Fruit fly (Drosophila melanogaster) whole organism, adult: ENCODE measurements around the gene Tmf.

ENCODE experiments used
- CG11617 ChIP-seq: fragments of 200-800 bp; sonication (Bioruptor generic); optimal IDR thresholded peaks from 2 replicates; lab custom pipeline; 2017; ENCODE audit warnings: mild to moderate bottlenecking, missing biosample characterization, missing genetic modification reagents, missing genetic modification characterization
- CG14711 ChIP-seq: fragments of 200-800 bp; sonication (Bioruptor generic); optimal IDR thresholded peaks from 2 replicates; lab custom pipeline; 2018; ENCODE audit warnings: missing biosample characterization, mild to moderate bottlenecking, missing genetic modification characterization, moderate library complexity
- CG1620 ChIP-seq: fragments of 200-800 bp; sonication (Bioruptor generic); optimal IDR thresholded peaks from 2 replicates; lab custom pipeline; 2016; ENCODE audit warnings: missing biosample characterization, missing genetic modification characterization
- CG33017 ChIP-seq: fragments of 200-800 bp; sonication (Bioruptor generic); optimal IDR thresholded peaks from 2 replicates; lab custom pipeline; 2018; ENCODE audit warnings: missing biosample characterization, mild to moderate bottlenecking, missing genetic modification characterization, moderate library complexity
- CG5204 ChIP-seq: fragments of 200-800 bp; sonication (Bioruptor generic); optimal IDR thresholded peaks from 2 replicates; lab custom pipeline; 2016; ENCODE audit warnings: missing biosample characterization, missing genetic modification characterization
- CG7045 ChIP-seq: fragments of 200-800 bp; sonication (Bioruptor generic); optimal IDR thresholded peaks from 2 replicates; lab custom pipeline; 2017; ENCODE audit warnings: missing biosample characterization, mild to moderate bottlenecking, missing genetic modification characterization
- CG7101 ChIP-seq: fragments of 200-800 bp; sonication (Bioruptor generic); optimal IDR thresholded peaks from 2 replicates; lab custom pipeline; 2018; ENCODE audit warnings: missing biosample characterization, mild to moderate bottlenecking, missing genetic modification characterization, moderate library complexity
- Clk ChIP-seq: fragments of 200-800 bp; sonication (Bioruptor generic); optimal IDR thresholded peaks from 2 replicates; lab custom pipeline; 2017; ENCODE audit warnings: missing biosample characterization, missing genetic modification characterization
- Crg-1 ChIP-seq: fragments of 200-800 bp; sonication (Bioruptor generic); optimal IDR thresholded peaks from 2 replicates; lab custom pipeline; 2016; ENCODE audit warnings: missing biosample characterization, missing genetic modification characterization
- Mnt ChIP-seq: fragments of 200-800 bp; sonication (Bioruptor generic); optimal IDR thresholded peaks from 2 replicates; lab custom pipeline; 2016; ENCODE audit warnings: missing biosample characterization, mild to moderate bottlenecking, missing genetic modification characterization
- bab1 ChIP-seq: fragments of 200-800 bp; sonication (Bioruptor generic); optimal IDR thresholded peaks from 3 replicates; lab custom pipeline; 2019; ENCODE audit warnings: missing biosample characterization, mild to moderate bottlenecking, missing genetic modification characterization, moderate library complexity
- cic ChIP-seq: fragments of 200-800 bp; sonication (Bioruptor generic); optimal IDR thresholded peaks from 2 replicates; lab custom pipeline; 2017; ENCODE audit warnings: missing biosample characterization, mild to moderate bottlenecking, missing genetic modification characterization, moderate library complexity
- kay ChIP-seq: fragments of 200-800 bp; sonication (Bioruptor generic); peaks from one replicate; lab custom pipeline; 2016; ENCODE audit warnings: missing biosample characterization, missing genetic modification characterization, borderline replicate concordance
- ovo ChIP-seq: fragments of 200-800 bp; sonication (Bioruptor generic); optimal IDR thresholded peaks from 2 replicates; lab custom pipeline; 2016; ENCODE audit warnings: missing biosample characterization, missing genetic modification characterization
- pad ChIP-seq: fragments of 200-800 bp; sonication (Bioruptor generic); optimal IDR thresholded peaks from 3 replicates; lab custom pipeline; 2017; ENCODE audit warnings: missing biosample characterization, missing genetic modification characterization, mild to moderate bottlenecking, moderate library complexity, missing genetic modification reagents
- tj ChIP-seq: fragments of 200-800 bp; sonication (Bioruptor generic); optimal IDR thresholded peaks from 3 replicates; lab custom pipeline; 2017; ENCODE audit warnings: missing biosample characterization, mild to moderate bottlenecking, missing genetic modification characterization, moderate library complexity
- toe ChIP-seq: fragments of 200-800 bp; sonication (Bioruptor generic); optimal IDR thresholded peaks from 2 replicates; lab custom pipeline; 2016; ENCODE audit warnings: missing biosample characterization, missing genetic modification characterization

Tmf gene

DNA sequence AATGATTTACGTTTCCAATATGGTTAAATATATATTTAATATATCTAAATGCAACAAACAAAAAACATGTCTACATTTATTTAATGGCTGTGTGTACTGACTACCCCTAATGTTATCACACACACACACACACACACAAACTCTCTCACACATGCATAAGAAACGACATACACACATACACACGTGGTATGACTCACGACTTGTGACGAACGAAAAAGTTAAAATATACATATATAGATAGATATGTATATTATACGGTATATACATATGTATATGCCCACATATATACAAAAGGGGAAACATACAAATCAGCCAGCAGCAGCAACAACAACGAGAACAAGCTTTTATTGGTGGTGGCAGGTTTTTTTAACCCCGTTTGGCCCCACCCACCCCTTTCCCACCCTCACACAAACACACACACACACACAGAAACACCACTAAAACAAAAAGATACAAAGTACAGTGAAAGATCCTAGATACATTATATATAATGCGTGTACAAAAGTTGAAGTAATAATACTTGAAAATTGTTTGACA is 30.8 kb downstream of the Tmf start:
- peak; percentile 2 for TF ChIP-seq tj (GFP tag; lab: Kevin White, UChicago)
- no peak for TF ChIP-seq Crg-1 (GFP tag; lab: Kevin White, UChicago)
- no peak for TF ChIP-seq ovo (GFP tag; lab: Kevin White, UChicago)
- TF ChIP-seq pad (GFP tag; lab: Kevin White, UChicago) = peak; percentile 85
- peak; percentile 10 for TF ChIP-seq CG7101
- TF ChIP-seq CG5204 (GFP tag; lab: Kevin White, UChicago) = no peak
- TF ChIP-seq kay (GFP tag; lab: Kevin White, UChicago) = peak; percentile 37
- peak; percentile 37 for TF ChIP-seq CG33017 (tag; lab: Kevin White, UChicago)

DNA sequence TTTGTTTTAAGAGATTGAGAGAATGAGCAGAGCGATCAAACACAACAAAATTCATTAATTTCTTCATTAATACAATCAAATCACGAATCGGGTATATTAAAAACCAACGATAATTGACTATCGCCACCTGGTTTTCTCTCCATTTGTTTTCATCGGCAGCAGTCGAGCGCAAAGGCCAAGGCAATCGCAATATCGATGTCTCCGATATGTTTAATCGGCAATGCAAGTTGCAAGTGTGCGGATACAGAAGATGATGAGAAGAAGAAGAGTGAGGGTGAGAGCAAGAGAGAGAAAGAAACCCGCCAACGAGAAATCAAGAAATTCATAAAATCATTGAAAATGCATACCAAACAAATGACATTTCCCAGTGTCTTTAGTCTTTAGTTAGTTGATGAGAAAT is 31.6 kb downstream of the Tmf start:
- TF ChIP-seq Crg-1 (GFP tag; lab: Kevin White, UChicago) = no peak
- peak; percentile 40 for TF ChIP-seq bab1
- TF ChIP-seq toe (GFP tag; lab: Kevin White, UChicago) = no peak
- TF ChIP-seq CG14711 (tag; lab: Kevin White, UChicago) = no peak

- TF ChIP-seq bab1 = no peak
- TF ChIP-seq kay (GFP tag; lab: Kevin White, UChicago) = no peak
- TF ChIP-seq cic (GFP tag; lab: Kevin White, UChicago) = no peak
- TF ChIP-seq Mnt (GFP tag; lab: Kevin White, UChicago) = no peak
- TF ChIP-seq CG7101 = no peak
- no peak for TF ChIP-seq pad (GFP tag; lab: Kevin White, UChicago)
- no peak for TF ChIP-seq Crg-1 (GFP tag; lab: Kevin White, UChicago)
- no peak for TF ChIP-seq CG7045
- TF ChIP-seq CG33017 (tag; lab: Kevin White, UChicago) = no peak
- no peak for TF ChIP-seq CG11617 (GFP tag; lab: Kevin White, UChicago)
- TF ChIP-seq CG5204 (GFP tag; lab: Kevin White, UChicago) = no peak
- no peak for TF ChIP-seq CG1620 (GFP tag; lab: Kevin White, UChicago)
- TF ChIP-seq toe (GFP tag; lab: Kevin White, UChicago) = no peak
- no peak for TF ChIP-seq Clk (GFP tag; lab: Kevin White, UChicago)
- TF ChIP-seq CG14711 (tag; lab: Kevin White, UChicago) = no peak
Observed at dm6 chrX:6876343-6876742, 32.2 kb downstream of the Tmf start.
